Fruit fly (Drosophila melanogaster) Kc167 (cell line): ENCODE data around the gene CG43402.

Experiments used
- Myc ChIP-seq: fragments of >200 bp; optimal IDR thresholded peaks from 2 replicates; lab custom pipeline; 2017; ENCODE audit warnings: missing external identifiers
- Sin3A ChIP-seq: fragments of >200 bp; optimal IDR thresholded peaks from 2 replicates; lab custom pipeline; 2018; ENCODE audit warnings: missing external identifiers
- h ChIP-seq: fragments of >200 bp; optimal IDR thresholded peaks from 3 replicates; lab custom pipeline; 2018; ENCODE audit warnings: missing external identifiers
- insv ChIP-seq: fragments of >200 bp; optimal IDR thresholded peaks from 3 replicates; lab custom pipeline; 2018; ENCODE audit warnings: missing external identifiers
- psq ChIP-seq: fragments of >200 bp; optimal IDR thresholded peaks from 2 replicates; lab custom pipeline; 2017; ENCODE audit warnings: missing external identifiers
- ttk ChIP-seq: sonication (Bioruptor generic); optimal IDR thresholded peaks from 2 replicates; lab custom pipeline; 2017; ENCODE audit warnings: missing external identifiers

Gene CG43402

DNA sequence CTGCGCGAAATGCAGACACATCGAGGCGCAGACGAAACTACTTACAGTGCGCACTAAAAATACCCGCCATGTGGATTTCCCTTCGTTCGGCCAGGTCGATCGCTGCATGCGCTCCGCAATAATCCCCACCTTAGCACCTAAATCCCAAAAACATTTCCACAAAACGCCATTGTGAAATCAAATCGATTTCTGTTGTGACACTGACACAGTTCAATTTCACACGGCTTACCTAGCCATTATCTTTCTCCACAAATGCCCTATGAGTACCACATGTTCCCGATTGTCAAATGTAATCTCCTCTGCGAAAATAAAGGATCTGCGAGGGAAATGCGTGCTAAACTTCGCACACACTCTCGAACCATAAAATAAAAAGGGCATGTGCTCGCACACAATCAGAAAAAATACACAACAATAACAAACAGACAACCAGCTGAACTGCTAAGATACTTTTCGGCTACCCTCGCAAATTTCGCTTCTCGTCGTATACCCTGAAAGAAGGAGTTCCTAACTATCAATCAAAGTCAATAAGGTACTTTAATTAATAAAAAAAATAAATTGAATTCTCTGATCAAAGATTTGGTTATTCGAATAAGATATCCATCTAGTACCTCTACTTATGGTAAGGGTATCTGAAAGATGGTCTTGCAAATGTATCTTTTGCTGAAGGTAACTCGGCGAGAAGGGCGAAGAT, 43.7 kb downstream of the CG43402 start:
- TF ChIP-seq ttk (lab: Kevin White, UChicago) (no peak), Sin3A (lab: Kevin White, UChicago) (no peak), insv (lab: Kevin White, UChicago) (no peak), Myc (lab: Kevin White, UChicago) (no peak), psq (lab: Kevin White, UChicago) (no peak), h (lab: Kevin White, UChicago) (no peak)

DNA sequence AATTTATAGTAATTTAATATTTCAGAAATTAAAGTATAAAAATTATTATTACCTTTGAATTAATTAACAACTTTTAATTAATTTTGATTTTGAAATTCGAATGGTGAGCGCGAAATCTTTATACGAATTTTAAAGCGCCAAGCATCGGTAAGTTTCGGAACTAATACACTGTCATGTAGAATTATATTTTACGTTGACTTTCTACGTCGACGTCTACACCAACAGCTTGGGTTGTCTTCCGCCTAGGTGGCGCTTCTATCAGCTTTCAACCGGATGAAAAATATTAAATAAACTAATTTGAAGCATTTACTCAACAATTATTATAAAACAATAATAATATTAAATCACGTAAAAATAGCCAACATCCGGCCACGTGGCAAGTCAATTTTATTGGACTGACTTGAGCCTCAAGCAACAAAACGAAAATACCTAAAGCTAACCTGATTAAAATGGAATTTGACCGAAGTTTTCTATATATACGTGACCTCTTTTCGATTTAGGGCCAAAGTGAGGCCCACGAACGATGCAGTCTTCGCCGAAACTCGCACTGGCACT, 49.4 kb downstream of the CG43402 start, which contains the start of gene CG31928:
CG31928 (plus strand) TSS at position 505 of the 555 bp plus-strand sequence.
- TF ChIP-seq insv (lab: Kevin White, UChicago) (no peak), psq (lab: Kevin White, UChicago) (no peak), h (lab: Kevin White, UChicago) (no peak), Myc (lab: Kevin White, UChicago) (no peak), ttk (lab: Kevin White, UChicago) (no peak), Sin3A (lab: Kevin White, UChicago) (no peak)
